Fruit fly (Drosophila melanogaster) whole organism, embryonic: Measurements from ENCODE around the gene Prosalpha3T.

Experiments used
- Adf1 ChIP-seq: fragments of 200-800 bp; sonication (Bioruptor generic); IDR thresholded peaks from 2 replicates; pipeline ENCODE4 v1.3.6; 2022; ENCODE audit warnings: missing biosample characterization, missing genetic modification characterization
- Antp ChIP-seq: fragments of 200-800 bp; sonication (Bioruptor generic); optimal IDR thresholded peaks from 3 replicates; lab custom pipeline; 2016; ENCODE audit warnings: missing biosample characterization, missing genetic modification characterization
- CG12744 ChIP-seq: fragments of 200-800 bp; sonication (Bioruptor generic); optimal IDR thresholded peaks from 2 replicates; lab custom pipeline; 2016; ENCODE audit warnings: missing biosample characterization, missing genetic modification characterization
- CG13775 ChIP-seq: fragments of 200-800 bp; sonication (Bioruptor generic); optimal IDR thresholded peaks from 3 replicates; lab custom pipeline; 2017; ENCODE audit warnings: missing biosample characterization, mild to moderate bottlenecking, missing genetic modification characterization
- CG14014 ChIP-seq: fragments of 200-800 bp; sonication (Bioruptor generic); IDR thresholded peaks from 2 replicates; pipeline ENCODE4 v1.3.6; 2022; ENCODE audit warnings: missing biosample characterization, missing genetic modification characterization
- CG14050 ChIP-seq: fragments of 200-800 bp; sonication (Bioruptor generic); IDR thresholded peaks from 3 replicates; pipeline ENCODE4 v1.3.6; 2022; ENCODE audit warnings: missing biosample characterization, missing genetic modification characterization
- CG1603 ChIP-seq: fragments of 200-800 bp; sonication (Bioruptor generic); optimal IDR thresholded peaks from 2 replicates; lab custom pipeline; 2019; ENCODE audit warnings: missing biosample characterization, mild to moderate bottlenecking, missing genetic modification characterization, moderate library complexity
- CG16863 ChIP-seq: fragments of 200-800 bp; sonication (Bioruptor generic); optimal IDR thresholded peaks from 3 replicates; lab custom pipeline; 2016; ENCODE audit warnings: missing biosample characterization, missing genetic modification characterization
- CG2202 ChIP-seq: fragments of 200-800 bp; sonication (Bioruptor generic); optimal IDR thresholded peaks from 2 replicates; lab custom pipeline; 2018; ENCODE audit warnings: missing biosample characterization, mild to moderate bottlenecking, missing genetic modification characterization
- CG3065 ChIP-seq: fragments of 200-800 bp; sonication (Bioruptor generic); optimal IDR thresholded peaks from 2 replicates; lab custom pipeline; 2016; ENCODE audit warnings: missing biosample characterization, missing genetic modification characterization
- CG31224 ChIP-seq: fragments of 200-800 bp; sonication (Bioruptor generic); IDR thresholded peaks from 2 replicates; pipeline ENCODE4 v1.3.6; 2022; ENCODE audit warnings: missing biosample characterization, missing genetic modification characterization
- CG31365 ChIP-seq: fragments of 200-800 bp; sonication (Bioruptor generic); optimal IDR thresholded peaks from 2 replicates; lab custom pipeline; 2018; ENCODE audit warnings: missing biosample characterization, mild to moderate bottlenecking, missing genetic modification characterization
- CG3163 ChIP-seq: fragments of 200-800 bp; sonication (Bioruptor generic); optimal IDR thresholded peaks from 3 replicates; lab custom pipeline; 2016; ENCODE audit warnings: missing biosample characterization, missing genetic modification characterization
- CG7271 ChIP-seq: fragments of 200-800 bp; sonication (Bioruptor generic); optimal IDR thresholded peaks from 2 replicates; lab custom pipeline; 2018; ENCODE audit warnings: missing biosample characterization, mild to moderate bottlenecking, missing genetic modification characterization, moderate library complexity
- CG8290 ChIP-seq, 3 experiments: fragments of 200-800 bp; sonication (Bioruptor generic); optimal IDR thresholded peaks; 2 replicates each; lab custom pipeline; 2016 to 2019; ENCODE audit warnings: missing biosample characterization in 3 of 3, missing genetic modification characterization in 3 of 3, mild to moderate bottlenecking in 2 of 3, moderate library complexity in 1 of 3
- CG8765 ChIP-seq: fragments of 200-800 bp; sonication (Bioruptor generic); IDR thresholded peaks from 2 replicates; pipeline ENCODE4 v1.3.6; 2022; ENCODE audit warnings: missing biosample characterization, missing genetic modification characterization
- CG9932 ChIP-seq: fragments of 200-800 bp; sonication (Bioruptor generic); IDR thresholded peaks from 2 replicates; pipeline ENCODE4 v1.3.6; 2022; ENCODE audit warnings: missing biosample characterization, missing genetic modification characterization
- CoRest ChIP-seq: fragments of 200-800 bp; sonication (Bioruptor generic); optimal IDR thresholded peaks from 3 replicates; lab custom pipeline; 2018; ENCODE audit warnings: missing biosample characterization, mild to moderate bottlenecking, missing genetic modification characterization, moderate library complexity
- E2f1 ChIP-seq: fragments of 200-800 bp; sonication (Bioruptor generic); IDR thresholded peaks from 2 replicates; pipeline ENCODE4 v1.3.6; 2022; ENCODE audit warnings: missing biosample characterization, missing genetic modification characterization
- Eip74EF ChIP-seq, 2 experiments: fragments of 200-800 bp in 1 of 2; fragments of >200 bp in 1 of 2; sonication (Bioruptor generic) in 1 of 2; optimal IDR thresholded peaks; 2 replicates each; lab custom pipeline; 2017 to 2019; ENCODE audit warnings: missing biosample characterization in 2 of 2, missing genetic modification characterization in 2 of 2, mild to moderate bottlenecking in 1 of 2, moderate library complexity in 1 of 2
- Ets97D ChIP-seq: fragments of 200-800 bp; sonication (Bioruptor generic); optimal IDR thresholded peaks from 3 replicates; lab custom pipeline; 2016; ENCODE audit warnings: missing biosample characterization, missing genetic modification characterization
- HmgD ChIP-seq: fragments of 200-800 bp; sonication (Bioruptor generic); optimal IDR thresholded peaks from 3 replicates; lab custom pipeline; 2016; ENCODE audit warnings: missing biosample characterization, missing genetic modification characterization
- HmgZ ChIP-seq: fragments of 200-800 bp; sonication (Bioruptor generic); optimal IDR thresholded peaks from 2 replicates; lab custom pipeline; 2018; ENCODE audit warnings: missing biosample characterization, mild to moderate bottlenecking, missing genetic modification characterization
- NFAT ChIP-seq: fragments of 200-800 bp; sonication (Bioruptor generic); IDR thresholded peaks from 2 replicates; pipeline ENCODE4 v1.3.6; 2022; ENCODE audit warnings: missing biosample characterization, missing genetic modification characterization
- Nf-YB ChIP-seq: fragments of 200-800 bp; sonication (Bioruptor generic); optimal IDR thresholded peaks from 3 replicates; lab custom pipeline; 2019; ENCODE audit warnings: missing biosample characterization, mild to moderate bottlenecking, missing genetic modification characterization, moderate library complexity
- Ssrp ChIP-seq: fragments of 200-800 bp; sonication (Bioruptor generic); optimal IDR thresholded peaks from 2 replicates; lab custom pipeline; 2018; ENCODE audit warnings: missing biosample characterization, mild to moderate bottlenecking, missing genetic modification characterization, moderate library complexity
- Xrp1 ChIP-seq: fragments of 200-800 bp; sonication (Bioruptor generic); IDR thresholded peaks from 2 replicates; pipeline ENCODE4 v1.3.6; 2022; ENCODE audit warnings: missing biosample characterization, missing genetic modification characterization
- ato ChIP-seq: fragments of 200-800 bp; sonication (Bioruptor generic); IDR thresholded peaks from 2 replicates; pipeline ENCODE4 v1.3.6; 2022; ENCODE audit warnings: missing biosample characterization, missing genetic modification characterization; ENCODE audit not compliant: partially characterized antibody
- br ChIP-seq: fragments of >200 bp; optimal IDR thresholded peaks from 2 replicates; lab custom pipeline; 2017
- cato ChIP-seq: fragments of 200-800 bp; sonication (Bioruptor generic); optimal IDR thresholded peaks from 2 replicates; lab custom pipeline; 2016; ENCODE audit warnings: missing biosample characterization, missing genetic modification characterization, borderline replicate concordance
- chif ChIP-seq, 2 experiments: fragments of 200-800 bp; sonication (Bioruptor generic); optimal IDR thresholded peaks; 3 replicates each; lab custom pipeline; 2016; ENCODE audit warnings: missing biosample characterization in 2 of 2, missing genetic modification characterization in 2 of 2
- chn ChIP-seq: fragments of 200-800 bp; sonication (Bioruptor generic); optimal IDR thresholded peaks from 2 replicates; lab custom pipeline; 2016; ENCODE audit warnings: missing biosample characterization, missing genetic modification characterization
- crol ChIP-seq: fragments of 200-800 bp; sonication (Bioruptor generic); IDR thresholded peaks from 2 replicates; pipeline ENCODE4 v1.3.6; 2022; ENCODE audit warnings: missing biosample characterization, missing genetic modification characterization
- crp ChIP-seq, 2 experiments: fragments of 200-800 bp; sonication (Bioruptor generic); optimal IDR thresholded peaks; 2 replicates in 1 of 2; 3 replicates in 1 of 2; lab custom pipeline; 2017; ENCODE audit warnings: missing biosample characterization in 2 of 2, missing genetic modification characterization in 2 of 2, mild to moderate bottlenecking in 1 of 2, moderate library complexity in 1 of 2
- dm ChIP-seq: fragments of 200-800 bp; sonication (Bioruptor generic); optimal IDR thresholded peaks from 3 replicates; lab custom pipeline; 2016; ENCODE audit warnings: missing biosample characterization, missing genetic modification characterization
- dmrt11E ChIP-seq: fragments of 200-800 bp; sonication (Bioruptor generic); optimal IDR thresholded peaks from 3 replicates; lab custom pipeline; 2018; ENCODE audit warnings: missing biosample characterization, mild to moderate bottlenecking, missing genetic modification characterization, moderate library complexity
- dpn ChIP-seq, 2 experiments: fragments of 200-800 bp; sonication (Bioruptor generic); optimal IDR thresholded peaks; 3 replicates each; lab custom pipeline; 2016; ENCODE audit warnings: missing biosample characterization in 2 of 2, missing genetic modification characterization in 2 of 2
- her ChIP-seq: fragments of 200-800 bp; sonication (Bioruptor generic); optimal IDR thresholded peaks from 2 replicates; lab custom pipeline; 2016; ENCODE audit warnings: missing biosample characterization, missing genetic modification characterization
- inv ChIP-seq: fragments of 200-800 bp; sonication (Bioruptor generic); IDR thresholded peaks from 2 replicates; pipeline ENCODE4 v1.3.6; 2022; ENCODE audit warnings: missing biosample characterization, missing genetic modification characterization; ENCODE audit not compliant: partially characterized antibody
- p53 ChIP-seq: fragments of 200-800 bp; sonication (Bioruptor generic); optimal IDR thresholded peaks from 2 replicates; lab custom pipeline; 2016; ENCODE audit warnings: missing biosample characterization, missing genetic modification characterization
- prd ChIP-seq, 3 experiments: fragments of >200 bp in 2 of 3; fragments of 200-800 bp in 1 of 3; sonication (Bioruptor generic) in 1 of 3; optimal IDR thresholded peaks in 2 of 3; IDR thresholded peaks in 1 of 3; 2 replicates in 2 of 3; 3 replicates in 1 of 3; pipeline versions ENCODE4 v1.3.6 to Lab custom; 2017 to 2022; ENCODE audit warnings: missing biosample characterization in 1 of 3, missing genetic modification characterization in 1 of 3
- pum ChIP-seq: fragments of 200-800 bp; sonication (Bioruptor generic); optimal IDR thresholded peaks from 2 replicates; lab custom pipeline; 2016; ENCODE audit warnings: missing biosample characterization, missing genetic modification characterization
- sens ChIP-seq: fragments of 200-800 bp; sonication (Bioruptor generic); peaks from one replicate; lab custom pipeline; 2016; ENCODE audit warnings: missing biosample characterization, missing genetic modification characterization
- sna ChIP-seq: fragments of 200-800 bp; sonication (Bioruptor generic); IDR thresholded peaks from 2 replicates; pipeline ENCODE4 v1.3.6; 2022; ENCODE audit warnings: missing biosample characterization, missing genetic modification characterization; ENCODE audit not compliant: partially characterized antibody
- stwl ChIP-seq: fragments of 200-800 bp; sonication (Bioruptor generic); optimal IDR thresholded peaks from 3 replicates; lab custom pipeline; 2018; ENCODE audit warnings: missing biosample characterization, mild to moderate bottlenecking, missing genetic modification characterization, moderate library complexity
- toy ChIP-seq: fragments of 200-800 bp; sonication (Bioruptor generic); IDR thresholded peaks from 2 replicates; pipeline ENCODE4 v1.3.6; 2022; ENCODE audit warnings: missing biosample characterization, missing genetic modification characterization
- trem ChIP-seq: fragments of 200-800 bp; optimal IDR thresholded peaks from 3 replicates; lab custom pipeline; 2019; ENCODE audit warnings: missing biosample characterization, mild to moderate bottlenecking, missing genetic modification characterization, moderate library complexity
- vvl ChIP-seq: fragments of 200-800 bp; sonication (Bioruptor generic); IDR thresholded peaks from 2 replicates; pipeline ENCODE4 v1.3.6; 2022; ENCODE audit warnings: missing biosample characterization, missing genetic modification characterization

Prosalpha3T gene

dm6 chr3R:31089985-31090384 is 33.2 kb downstream of the Prosalpha3T start:
- TF ChIP-seq Ets97D (GFP tag; lab: Kevin White, UChicago) (peak; percentile 75), CG31224 (GFP tag; lab: Robert Waterston, UW) (no peak), CG7271 (tag; lab: Kevin White, UChicago) (peak; percentile 10), CG31365 (peak; percentile 11), sens (GFP tag; lab: Kevin White, UChicago) (peak; percentile 75)

- peak; percentile 40 for TF ChIP-seq stwl
- peak; percentile 7 for TF ChIP-seq dmrt11E (tag; lab: Kevin White, UChicago)
- no peak for TF ChIP-seq cato (GFP tag; lab: Kevin White, UChicago)
- TF ChIP-seq CG8765 (GFP tag; lab: Robert Waterston, UW): no peak
- 0 out of 2 replicates have a peak, but pooled peaks have one; percentile 23 for TF ChIP-seq vvl (GFP tag; lab: Robert Waterston, UW)
- peak; percentile 98 for TF ChIP-seq crol (GFP tag; lab: Robert Waterston, UW)
- TF ChIP-seq dpn (GFP tag; optimal IDR thresholded peaks at IDR 0.05; lab: Kevin White, UChicago): peak in 1 of 2 experiments; percentile 1
- peak; percentile 16; the same call in 1 of the 2 replicates for TF ChIP-seq CG9932 (GFP tag; lab: Robert Waterston, UW)
- TF ChIP-seq prd (optimal IDR thresholded peaks at IDR 0.05; lab: Kevin White, UChicago): no peak
- TF ChIP-seq prd (GFP tag; IDR thresholded peaks at IDR 0.05; lab: Robert Waterston, UW): 0 out of 3 replicates have a peak, but pooled peaks have one; percentile 5
- TF ChIP-seq CG2202 (tag; lab: Kevin White, UChicago): no peak
- no peak for TF ChIP-seq br (lab: Kevin White, UChicago)
- TF ChIP-seq Ssrp (tag; lab: Kevin White, UChicago): no peak
- no peak for TF ChIP-seq her (GFP tag; lab: Kevin White, UChicago)
- TF ChIP-seq CG12744 (GFP tag; lab: Kevin White, UChicago): peak; percentile 73
- peak; percentile 5 for TF ChIP-seq CG3163
- peak; percentile 96 for TF ChIP-seq CG31365
- TF ChIP-seq CG16863 (GFP tag; lab: Kevin White, UChicago): peak; percentile 17
- no peak for TF ChIP-seq CG14050 (GFP tag; lab: Robert Waterston, UW)
- no peak for TF ChIP-seq toy
- TF ChIP-seq p53: peak; percentile 15
- 0 out of 2 replicates have a peak, but pooled peaks have one; percentile 28 for TF ChIP-seq Adf1
- TF ChIP-seq chif (GFP tag; optimal IDR thresholded peaks at IDR 0.05; lab: Kevin White, UChicago): peak in 1 of 2 experiments; percentile 33
- no peak for TF ChIP-seq CG14014 (GFP tag; lab: Robert Waterston, UW)
- TF ChIP-seq Nf-YB (GFP tag; lab: Kevin White, UChicago): peak; percentile 20
- TF ChIP-seq Eip74EF (GFP tag; optimal IDR thresholded peaks at IDR 0.05; lab: Kevin White, UChicago): peak in 1 of 2 experiments; percentile 52
- no peak for TF ChIP-seq E2f1
- no peak for TF ChIP-seq inv (GFP tag; lab: Robert Waterston, UW)
- 0 out of 2 replicates have a peak, but pooled peaks have one; percentile 5 for TF ChIP-seq NFAT (GFP tag; lab: Robert Waterston, UW)
- no peak for TF ChIP-seq crp (GFP tag; optimal IDR thresholded peaks at IDR 0.05; lab: Kevin White, UChicago)
- peak; percentile 55 for TF ChIP-seq HmgZ
- peak; percentile 68 for TF ChIP-seq chn (GFP tag; lab: Kevin White, UChicago)
- peak; percentile 17 for TF ChIP-seq Antp (GFP tag; lab: Kevin White, UChicago)
- peak; percentile 98 for TF ChIP-seq CG3065 (GFP tag; lab: Kevin White, UChicago)
- TF ChIP-seq CG13775 (GFP tag; lab: Kevin White, UChicago): peak; percentile 41
- TF ChIP-seq trem (tag; lab: Kevin White, UChicago): peak; percentile 4
- no peak for TF ChIP-seq sna (GFP tag; lab: Robert Waterston, UW)
- peak; percentile 45; the same call in 1 of the 2 replicates for TF ChIP-seq ato (GFP tag; lab: Robert Waterston, UW)
- peak; percentile 18 for TF ChIP-seq dm (GFP tag; lab: Kevin White, UChicago)
- TF ChIP-seq CG1603 (tag; lab: Kevin White, UChicago): peak; percentile 50
- peak; percentile 58 for TF ChIP-seq HmgD (GFP tag; lab: Kevin White, UChicago)
- TF ChIP-seq CoRest (tag; lab: Kevin White, UChicago): peak; percentile 47
- peak; percentile 57 for TF ChIP-seq CG8290 (GFP tag; optimal IDR thresholded peaks at IDR 0.05; lab: Kevin White, UChicago)
- peak; percentile 58 to 78 for TF ChIP-seq CG8290 (tag; optimal IDR thresholded peaks at IDR 0.05; lab: Kevin White, UChicago)
- 0 out of 2 replicates have a peak, but pooled peaks have one; percentile 25 for TF ChIP-seq Xrp1 (GFP tag; lab: Robert Waterston, UW)
- peak; percentile 3 for TF ChIP-seq pum (GFP tag; lab: Kevin White, UChicago)
Observed at dm6 chr3R:31086394-31086793, 36.8 kb downstream of the Prosalpha3T start.
